Fruit fly (Drosophila melanogaster) whole organism, embryonic: ENCODE data around the gene abo.

Source experiments
- CG10267 ChIP-seq: fragments of 200-800 bp; sonication (Bioruptor generic); optimal IDR thresholded peaks from 2 replicates; lab custom pipeline; 2018; ENCODE audit warnings: missing biosample characterization, mild to moderate bottlenecking, missing genetic modification characterization, moderate library complexity
- CG10462 ChIP-seq: fragments of 200-800 bp; sonication (Bioruptor generic); optimal IDR thresholded peaks from 2 replicates; lab custom pipeline; 2016; ENCODE audit warnings: missing biosample characterization, missing genetic modification characterization
- CG10959 ChIP-seq: fragments of 200-800 bp; sonication (Bioruptor generic); IDR thresholded peaks from 2 replicates; pipeline ENCODE4 v1.3.6; 2022; ENCODE audit warnings: missing biosample characterization, missing genetic modification characterization
- CG13894 ChIP-seq: fragments of 200-800 bp; sonication (Bioruptor generic); optimal IDR thresholded peaks from 3 replicates; lab custom pipeline; 2018; ENCODE audit warnings: missing biosample characterization, mild to moderate bottlenecking, missing genetic modification characterization, moderate library complexity
- CG17359 ChIP-seq: fragments of 200-800 bp; sonication (Bioruptor generic); optimal IDR thresholded peaks from 3 replicates; lab custom pipeline; 2018; ENCODE audit warnings: missing biosample characterization, mild to moderate bottlenecking, missing genetic modification characterization, moderate library complexity
- CG17385 ChIP-seq: fragments of 200-800 bp; sonication (Bioruptor generic); optimal IDR thresholded peaks from 3 replicates; lab custom pipeline; 2018; ENCODE audit warnings: missing biosample characterization, mild to moderate bottlenecking, missing genetic modification characterization
- CG18476 ChIP-seq: fragments of 200-800 bp; sonication (Bioruptor generic); optimal IDR thresholded peaks from 2 replicates; lab custom pipeline; 2016; ENCODE audit warnings: missing biosample characterization, mild to moderate bottlenecking, missing genetic modification characterization
- CG18764 ChIP-seq: fragments of 200-800 bp; sonication (Bioruptor generic); optimal IDR thresholded peaks from 3 replicates; lab custom pipeline; 2016; ENCODE audit warnings: missing biosample characterization, missing genetic modification characterization
- CG42726 ChIP-seq: fragments of 200-800 bp; sonication (Bioruptor generic); IDR thresholded peaks from 2 replicates; pipeline ENCODE4 v1.3.6; 2022; ENCODE audit warnings: missing biosample characterization, missing genetic modification characterization; ENCODE audit not compliant: partially characterized antibody
- CG5245 ChIP-seq: fragments of 200-800 bp; sonication (Bioruptor generic); optimal IDR thresholded peaks from 3 replicates; lab custom pipeline; 2016; ENCODE audit warnings: missing biosample characterization, missing genetic modification characterization
- CG8290 ChIP-seq, 3 experiments: fragments of 200-800 bp; sonication (Bioruptor generic); optimal IDR thresholded peaks; 2 replicates each; lab custom pipeline; 2016 to 2019; ENCODE audit warnings: missing biosample characterization in 3 of 3, missing genetic modification characterization in 3 of 3, mild to moderate bottlenecking in 2 of 3, moderate library complexity in 1 of 3
- CG8478 ChIP-seq: fragments of >200 bp; optimal IDR thresholded peaks from 2 replicates; lab custom pipeline; 2018
- CG9609 ChIP-seq: fragments of 200-800 bp; sonication (Bioruptor generic); optimal IDR thresholded peaks from 3 replicates; lab custom pipeline; 2016; ENCODE audit warnings: missing biosample characterization, missing genetic modification characterization
- Chrac-16 ChIP-seq: fragments of 200-800 bp; sonication (Bioruptor generic); optimal IDR thresholded peaks from 3 replicates; lab custom pipeline; 2016; ENCODE audit warnings: missing biosample characterization, missing genetic modification characterization
- CrebB ChIP-seq: fragments of 200-800 bp; sonication (Bioruptor generic); optimal IDR thresholded peaks from 3 replicates; lab custom pipeline; 2018; ENCODE audit warnings: missing biosample characterization, mild to moderate bottlenecking, missing genetic modification characterization
- Dbx ChIP-seq: fragments of 200-800 bp; sonication (Bioruptor generic); IDR thresholded peaks from 3 replicates; pipeline ENCODE4 v1.3.6; 2022; ENCODE audit warnings: missing biosample characterization, missing genetic modification characterization
- Elba2 ChIP-seq: fragments of 200-800 bp; sonication (Bioruptor generic); optimal IDR thresholded peaks from 3 replicates; lab custom pipeline; 2016; ENCODE audit warnings: missing biosample characterization, missing genetic modification characterization
- Ets97D ChIP-seq: fragments of 200-800 bp; sonication (Bioruptor generic); optimal IDR thresholded peaks from 3 replicates; lab custom pipeline; 2016; ENCODE audit warnings: missing biosample characterization, missing genetic modification characterization
- Fer1 ChIP-seq: fragments of 200-800 bp; sonication (Bioruptor generic); optimal IDR thresholded peaks from 2 replicates; lab custom pipeline; 2017; ENCODE audit warnings: missing biosample characterization, mild to moderate bottlenecking, missing genetic modification characterization
- Hmx ChIP-seq: fragments of 200-800 bp; sonication (Bioruptor generic); optimal IDR thresholded peaks from 2 replicates; lab custom pipeline; 2016; ENCODE audit warnings: missing biosample characterization, missing genetic modification characterization
- Hsf ChIP-seq: fragments of 200-800 bp; sonication (Bioruptor generic); optimal IDR thresholded peaks from 3 replicates; lab custom pipeline; 2016; ENCODE audit warnings: missing biosample characterization, missing genetic modification characterization
- Lhr ChIP-seq: fragments of 200-800 bp; sonication (Bioruptor generic); optimal IDR thresholded peaks from 3 replicates; lab custom pipeline; 2017; ENCODE audit warnings: mild to moderate bottlenecking, missing biosample characterization, missing genetic modification reagents, missing genetic modification characterization
- MTF-1 ChIP-seq: fragments of 200-800 bp; sonication (Bioruptor generic); optimal IDR thresholded peaks from 2 replicates; lab custom pipeline; 2018; ENCODE audit warnings: missing biosample characterization, mild to moderate bottlenecking, missing genetic modification characterization, borderline replicate concordance
- Med ChIP-seq: fragments of 200-800 bp; sonication (Bioruptor generic); peaks from one replicate; lab custom pipeline; 2016; ENCODE audit warnings: missing biosample characterization, missing genetic modification characterization, mild to moderate bottlenecking, inconsistent platforms, moderate library complexity
- Nf-YA ChIP-seq: fragments of 200-800 bp; sonication (Bioruptor generic); IDR thresholded peaks from 2 replicates; pipeline ENCODE4 v1.3.6; 2022; ENCODE audit warnings: missing biosample characterization, missing genetic modification characterization
- Oaz ChIP-seq: fragments of 200-800 bp; sonication (Bioruptor generic); IDR thresholded peaks from 2 replicates; pipeline ENCODE4 v1.3.6; 2022; ENCODE audit warnings: missing biosample characterization, missing genetic modification characterization
- Optix ChIP-seq: fragments of 200-800 bp; sonication (Bioruptor generic); IDR thresholded peaks from 3 replicates; pipeline ENCODE4 v1.3.6; 2022; ENCODE audit warnings: missing biosample characterization, missing genetic modification characterization
- abd-A ChIP-seq: fragments of 200-800 bp; sonication (Bioruptor generic); optimal IDR thresholded peaks from 3 replicates; lab custom pipeline; 2019; ENCODE audit warnings: missing biosample characterization, mild to moderate bottlenecking, missing genetic modification characterization, moderate library complexity
- ac ChIP-seq: fragments of 200-800 bp; sonication (Bioruptor generic); optimal IDR thresholded peaks from 3 replicates; lab custom pipeline; 2017; ENCODE audit warnings: missing biosample characterization, mild to moderate bottlenecking, missing genetic modification characterization
- amos ChIP-seq: fragments of 200-800 bp; sonication (Bioruptor generic); IDR thresholded peaks from 2 replicates; pipeline ENCODE4 v1.3.6; 2022; ENCODE audit warnings: missing biosample characterization, missing genetic modification characterization; ENCODE audit not compliant: partially characterized antibody
- da ChIP-seq: fragments of 200-800 bp; sonication (Bioruptor generic); optimal IDR thresholded peaks from 2 replicates; lab custom pipeline; 2016; ENCODE audit warnings: missing biosample characterization, missing genetic modification characterization
- dm ChIP-seq: fragments of 200-800 bp; sonication (Bioruptor generic); optimal IDR thresholded peaks from 3 replicates; lab custom pipeline; 2016; ENCODE audit warnings: missing biosample characterization, missing genetic modification characterization
- dpn ChIP-seq, 2 experiments: fragments of 200-800 bp; sonication (Bioruptor generic); optimal IDR thresholded peaks; 3 replicates each; lab custom pipeline; 2016; ENCODE audit warnings: missing biosample characterization in 2 of 2, missing genetic modification characterization in 2 of 2
- dysf ChIP-seq: fragments of 200-800 bp; sonication (Bioruptor generic); IDR thresholded peaks from 3 replicates; pipeline ENCODE4 v1.3.6; 2022; ENCODE audit warnings: missing biosample characterization, missing genetic modification characterization
- esg ChIP-seq: fragments of 200-800 bp; sonication (Bioruptor generic); conservative IDR thresholded peaks from 2 replicates; pipeline ENCODE4 v1.3.6; 2022; ENCODE audit warnings: missing biosample characterization, missing genetic modification characterization
- fd96Cb ChIP-seq: fragments of 200-800 bp; sonication (Bioruptor generic); optimal IDR thresholded peaks from 2 replicates; lab custom pipeline; 2018; ENCODE audit warnings: missing biosample characterization, mild to moderate bottlenecking, missing genetic modification characterization, moderate library complexity
- hb ChIP-seq: fragments of 200-800 bp; sonication (Bioruptor generic); IDR thresholded peaks from 3 replicates; pipeline ENCODE4 v1.3.6; 2022; ENCODE audit warnings: missing biosample characterization, missing genetic modification characterization; ENCODE audit not compliant: partially characterized antibody
- hkb ChIP-seq, 2 experiments: fragments of 200-800 bp in 1 of 2; fragments of >200 bp in 1 of 2; sonication (Bioruptor generic) in 1 of 2; IDR thresholded peaks in 1 of 2; optimal IDR thresholded peaks in 1 of 2; 2 replicates each; pipeline versions ENCODE4 v1.3.6 to Lab custom; 2017 to 2022; ENCODE audit warnings: missing biosample characterization in 1 of 2, missing genetic modification characterization in 1 of 2
- nerfin-2 ChIP-seq: fragments of 200-800 bp; sonication (Bioruptor generic); IDR thresholded peaks from 2 replicates; pipeline ENCODE4 v1.3.6; 2022; ENCODE audit warnings: missing biosample characterization, missing genetic modification characterization; ENCODE audit not compliant: partially characterized antibody
- pho ChIP-seq: fragments of 200-800 bp; sonication (Bioruptor generic); optimal IDR thresholded peaks from 2 replicates; lab custom pipeline; 2016; ENCODE audit warnings: missing biosample characterization, missing genetic modification characterization
- pita ChIP-seq: fragments of 200-800 bp; sonication (Bioruptor generic); optimal IDR thresholded peaks from 2 replicates; lab custom pipeline; 2017; ENCODE audit warnings: missing biosample characterization, mild to moderate bottlenecking, missing genetic modification characterization
- pum ChIP-seq: fragments of 200-800 bp; sonication (Bioruptor generic); optimal IDR thresholded peaks from 2 replicates; lab custom pipeline; 2016; ENCODE audit warnings: missing biosample characterization, missing genetic modification characterization
- ranshi ChIP-seq: fragments of 200-800 bp; sonication (Bioruptor generic); IDR thresholded peaks from 2 replicates; pipeline ENCODE4 v1.3.6; 2022; ENCODE audit warnings: missing biosample characterization, missing genetic modification characterization
- slp2 ChIP-seq: fragments of 200-800 bp; sonication (Bioruptor generic); optimal IDR thresholded peaks from 2 replicates; lab custom pipeline; 2016; ENCODE audit warnings: missing biosample characterization, missing genetic modification characterization
- sob ChIP-seq: fragments of 200-800 bp; sonication (Bioruptor generic); IDR thresholded peaks from 2 replicates; pipeline ENCODE4 v1.3.6; 2022; ENCODE audit warnings: missing biosample characterization, missing genetic modification characterization
- sug ChIP-seq: fragments of 200-800 bp; optimal IDR thresholded peaks from 2 replicates; lab custom pipeline; 2019; ENCODE audit warnings: missing biosample characterization, mild to moderate bottlenecking, missing genetic modification characterization, moderate library complexity
- tin ChIP-seq: fragments of 200-800 bp; sonication (Bioruptor generic); optimal IDR thresholded peaks from 3 replicates; lab custom pipeline; 2016; ENCODE audit warnings: missing biosample characterization, missing genetic modification characterization
- tio ChIP-seq: fragments of 200-800 bp; sonication (Bioruptor generic); optimal IDR thresholded peaks from 2 replicates; lab custom pipeline; 2017; ENCODE audit warnings: missing biosample characterization, missing genetic modification characterization, inconsistent platforms
- tll ChIP-seq, 2 experiments: fragments of 200-800 bp in 1 of 2; fragments of >200 bp in 1 of 2; sonication (Bioruptor generic) in 1 of 2; optimal IDR thresholded peaks; 2 replicates each; lab custom pipeline; 2017 to 2019; ENCODE audit warnings: missing biosample characterization in 2 of 2, missing genetic modification characterization in 2 of 2, mild to moderate bottlenecking in 1 of 2, moderate library complexity in 1 of 2
- usp ChIP-seq: fragments of >200 bp; optimal IDR thresholded peaks from 2 replicates; lab custom pipeline; 2017; ENCODE audit warnings: missing biosample characterization, missing genetic modification characterization

abo gene

DNA sequence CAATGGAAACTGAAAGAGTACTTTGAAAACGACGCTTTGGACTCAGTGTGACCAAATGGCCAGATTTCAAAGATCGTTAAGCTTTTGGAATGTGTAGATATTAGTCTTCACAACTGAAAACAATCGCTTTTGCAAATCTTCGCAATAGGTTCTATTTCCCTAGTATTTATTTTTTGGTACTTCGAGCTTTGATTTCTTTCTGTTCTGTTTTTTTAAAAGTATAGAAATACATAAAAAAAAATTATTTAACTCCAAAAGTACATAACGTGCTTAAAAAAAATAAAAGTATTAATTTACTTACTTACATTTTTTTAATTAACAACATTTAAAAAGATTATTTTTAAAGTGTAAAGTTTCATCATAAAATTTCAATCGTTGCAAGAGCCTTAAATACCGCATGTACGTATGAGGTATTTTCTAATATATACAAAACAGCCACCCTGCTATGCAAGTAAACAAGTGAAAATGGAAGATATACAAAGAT, 12.3 kb upstream of the abo start, which contains the start of the genes piwi and CG12253 (continued):
- peak; percentile 48 for TF ChIP-seq Lhr (GFP tag; lab: Kevin White, UChicago)
- TF ChIP-seq slp2: no peak
- peak; percentile 37 for TF ChIP-seq tin (GFP tag; lab: Kevin White, UChicago)
- peak; percentile 75 for TF ChIP-seq esg
- TF ChIP-seq Fer1 (GFP tag; lab: Kevin White, UChicago): peak; percentile 20
- no peak for TF ChIP-seq Hmx (GFP tag; lab: Kevin White, UChicago)
- peak; percentile 82 for TF ChIP-seq tio (GFP tag; lab: Kevin White, UChicago)
- peak; percentile 24 for TF ChIP-seq CG18476
- TF ChIP-seq CrebB (tag; lab: Kevin White, UChicago): peak; percentile 8
- TF ChIP-seq tll (GFP tag; optimal IDR thresholded peaks at IDR 0.05; lab: Kevin White, UChicago): no peak
- peak; percentile 56 for TF ChIP-seq sug (tag; lab: Kevin White, UChicago)
- no peak for TF ChIP-seq amos (GFP tag; lab: Robert Waterston, UW)
- TF ChIP-seq dm (GFP tag; lab: Kevin White, UChicago): peak; percentile 33
- no peak for TF ChIP-seq pita (GFP tag; lab: Kevin White, UChicago)
- peak; percentile 40 for TF ChIP-seq CG17359 (tag; lab: Kevin White, UChicago)
- peak; percentile 64 for TF ChIP-seq pho
- no peak for TF ChIP-seq Optix (GFP tag; lab: Robert Waterston, UW)
- no peak for TF ChIP-seq da (GFP tag; lab: Kevin White, UChicago)
- no peak for TF ChIP-seq CG13894 (tag; lab: Kevin White, UChicago)
- TF ChIP-seq MTF-1: no peak
- TF ChIP-seq CG10462: peak; percentile 8
- TF ChIP-seq nerfin-2 (GFP tag; lab: Robert Waterston, UW): no peak
- no peak for TF ChIP-seq Elba2 (GFP tag; lab: Kevin White, UChicago)
- no peak for TF ChIP-seq CG42726
- TF ChIP-seq Ets97D (GFP tag; lab: Kevin White, UChicago): peak; percentile 26
- peak; percentile 85; the same call in 1 of the 2 replicates for TF ChIP-seq sob (GFP tag; lab: Robert Waterston, UW)
- peak; percentile 55 for TF ChIP-seq Nf-YA
- TF ChIP-seq Hsf (GFP tag; lab: Kevin White, UChicago): peak; percentile 77
- peak; percentile 76 for TF ChIP-seq CG17385 (GFP tag; lab: Kevin White, UChicago)
- no peak for TF ChIP-seq hkb (optimal IDR thresholded peaks at IDR 0.05; lab: Kevin White, UChicago)
- TF ChIP-seq hkb (GFP tag; IDR thresholded peaks at IDR 0.05; lab: Robert Waterston, UW): peak; percentile 21; the same call in 1 of the 2 replicates
- peak; percentile 71 for TF ChIP-seq CG10267 (tag; lab: Kevin White, UChicago)
- TF ChIP-seq CG10959 (GFP tag; lab: Robert Waterston, UW): peak; percentile 33; the same call in 1 of the 2 replicates
- no peak for TF ChIP-seq hb (GFP tag; lab: Robert Waterston, UW)
- TF ChIP-seq CG8290 (GFP tag; optimal IDR thresholded peaks at IDR 0.05; lab: Kevin White, UChicago): peak; percentile 33
- no peak for TF ChIP-seq CG8290 (tag; optimal IDR thresholded peaks at IDR 0.05; lab: Kevin White, UChicago)
- peak; percentile 89 for TF ChIP-seq dysf (GFP tag; lab: Robert Waterston, UW)
- TF ChIP-seq Dbx: peak; percentile 69; the same call in 2 of the 3 replicates
- TF ChIP-seq Med (GFP tag; lab: Kevin White, UChicago): peak; percentile 58
- TF ChIP-seq abd-A: no peak
- peak; percentile 28 for TF ChIP-seq pum (GFP tag; lab: Kevin White, UChicago)
- peak; percentile 25 for TF ChIP-seq CG9609 (GFP tag; lab: Kevin White, UChicago)
- TF ChIP-seq usp: no peak
- 0 out of 2 replicates have a peak, but pooled peaks have one; percentile 39 for TF ChIP-seq Oaz (GFP tag; lab: Robert Waterston, UW)
- TF ChIP-seq CG8478: no peak
- no peak for TF ChIP-seq ac (GFP tag; lab: Kevin White, UChicago)
- peak; percentile 77; the same call in 1 of the 2 replicates for TF ChIP-seq ranshi
- peak; percentile 78 for TF ChIP-seq Chrac-16 (GFP tag; lab: Kevin White, UChicago)
- TF ChIP-seq dpn (GFP tag; optimal IDR thresholded peaks at IDR 0.05; lab: Kevin White, UChicago): peak; percentile 31 to 77
- TF ChIP-seq CG5245: peak; percentile 7
- peak; percentile 70 for TF ChIP-seq fd96Cb (tag; lab: Kevin White, UChicago)
- peak; percentile 90 for TF ChIP-seq CG18764 (GFP tag; lab: Kevin White, UChicago)
